Fruit fly (Drosophila melanogaster): ENCODE data around the gene pdm2.

DNA sequence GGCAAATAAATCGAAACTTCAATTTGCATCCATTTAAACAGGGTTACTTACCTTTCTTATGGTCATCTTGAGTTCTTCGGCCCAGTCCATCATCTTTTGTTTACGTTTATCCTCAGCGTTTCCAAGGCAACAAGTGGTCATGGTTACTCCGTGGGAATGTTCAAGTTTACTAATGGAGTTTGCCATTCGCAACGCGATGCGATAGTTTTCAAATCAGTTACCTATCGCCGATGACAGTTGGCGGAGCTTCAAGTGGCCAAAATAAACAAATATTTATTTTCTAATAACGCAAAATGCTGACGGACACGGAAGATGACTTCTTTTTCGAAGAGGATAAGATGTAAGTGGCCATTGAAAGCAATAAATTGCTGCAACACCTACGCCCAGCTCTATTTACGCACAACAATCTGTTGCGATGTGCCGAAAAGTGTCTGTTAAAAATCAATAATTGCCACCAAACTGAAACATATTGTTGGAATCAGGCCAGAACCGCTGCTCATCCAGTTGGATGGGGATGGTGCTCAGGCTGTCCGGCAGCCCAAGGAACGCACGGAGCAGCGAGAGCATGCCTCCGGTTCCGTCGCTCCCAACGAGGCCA lies 38.0 kb downstream of the pdm2 start, which contains the start of the genes IFT43 and PICK1:
- TF ChIP-seq CG10669 (GFP tag; optimal IDR thresholded peaks at IDR 0.05), result no peak
- no peak for TF ChIP-seq CG3032 (tag; optimal IDR thresholded peaks at IDR 0.05)
- TF ChIP-seq CG16779 (tag; optimal IDR thresholded peaks at IDR 0.05), result no peak
- TF ChIP-seq Blimp-1 (GFP tag; optimal IDR thresholded peaks at IDR 0.05), result no peak
- TF ChIP-seq CG8119 (GFP tag; IDR thresholded peaks at IDR 0.05), result no peak
- no peak for TF ChIP-seq Sox102F (GFP tag; optimal IDR thresholded peaks at IDR 0.05)
- no peak for TF ChIP-seq Eip75B (GFP tag; optimal IDR thresholded peaks at IDR 0.05)
- no peak for TF ChIP-seq achi (GFP tag; optimal IDR thresholded peaks at IDR 0.05)
- no peak for TF ChIP-seq Eip93F (GFP tag; optimal IDR thresholded peaks at IDR 0.05)

Measured in whole organism, prepupa.